Fruit fly (Drosophila melanogaster) whole organism, embryonic: ENCODE results near the gene Gpdh1.

Experiments
- Antp ChIP-seq: fragments of 200-800 bp; sonication (Bioruptor generic); optimal IDR thresholded peaks from 3 replicates; lab custom pipeline; 2016; ENCODE audit warnings: missing biosample characterization, missing genetic modification characterization
- Bgb ChIP-seq: fragments of 200-800 bp; sonication (Bioruptor generic); IDR thresholded peaks from 2 replicates; pipeline ENCODE4 v1.3.6; 2022; ENCODE audit warnings: missing biosample characterization, missing genetic modification characterization; ENCODE audit not compliant: partially characterized antibody
- CG10321 ChIP-seq: fragments of 200-800 bp; sonication (Bioruptor generic); IDR thresholded peaks from 2 replicates; pipeline ENCODE4 v1.3.6; 2022; ENCODE audit warnings: missing biosample characterization, missing genetic modification characterization
- CG14965 ChIP-seq: fragments of 200-800 bp; sonication (Bioruptor generic); optimal IDR thresholded peaks from 2 replicates; lab custom pipeline; 2016; ENCODE audit warnings: missing biosample characterization, missing genetic modification characterization, borderline replicate concordance
- CG15479 ChIP-seq: fragments of 200-800 bp; sonication (Bioruptor generic); optimal IDR thresholded peaks from 3 replicates; lab custom pipeline; 2019; ENCODE audit warnings: missing biosample characterization, mild to moderate bottlenecking, missing genetic modification characterization, moderate library complexity
- CG1792 ChIP-seq: fragments of 200-800 bp; sonication (Bioruptor generic); optimal IDR thresholded peaks from 2 replicates; lab custom pipeline; 2016; ENCODE audit warnings: missing biosample characterization, missing genetic modification characterization
- CG18011 ChIP-seq: fragments of 200-800 bp; sonication (Bioruptor generic); optimal IDR thresholded peaks from 2 replicates; lab custom pipeline; 2017; ENCODE audit warnings: missing biosample characterization, missing genetic modification characterization, mild to moderate bottlenecking, moderate library complexity, missing genotype
- CG1832 ChIP-seq: fragments of 200-800 bp; sonication (Bioruptor generic); optimal IDR thresholded peaks from 2 replicates; lab custom pipeline; 2017; ENCODE audit warnings: missing biosample characterization, mild to moderate bottlenecking, missing genetic modification characterization, inconsistent platforms
- CG18599 ChIP-seq: fragments of 200-800 bp; sonication (Bioruptor generic); optimal IDR thresholded peaks from 3 replicates; lab custom pipeline; 2017; ENCODE audit warnings: missing biosample characterization, missing genetic modification characterization, mild to moderate bottlenecking, moderate library complexity, missing genetic modification reagents
- CG8089 ChIP-seq: fragments of 200-800 bp; sonication (Bioruptor generic); optimal IDR thresholded peaks from 3 replicates; lab custom pipeline; 2016; ENCODE audit warnings: missing biosample characterization, missing genetic modification characterization
- CG8944 ChIP-seq: fragments of 200-800 bp; sonication (Bioruptor generic); optimal IDR thresholded peaks from 3 replicates; lab custom pipeline; 2016; ENCODE audit warnings: missing biosample characterization, missing genetic modification characterization
- Deaf1 ChIP-seq: fragments of 200-800 bp; optimal IDR thresholded peaks from 3 replicates; lab custom pipeline; 2019; ENCODE audit warnings: missing biosample characterization, mild to moderate bottlenecking, missing genetic modification characterization, moderate library complexity
- Doc3 ChIP-seq: fragments of 200-800 bp; sonication (Bioruptor generic); IDR thresholded peaks from 3 replicates; pipeline ENCODE4 v1.3.6; 2022; ENCODE audit warnings: missing biosample characterization, missing genetic modification characterization; ENCODE audit not compliant: partially characterized antibody
- Ets65A ChIP-seq: fragments of 200-800 bp; sonication (Bioruptor generic); peaks from one replicate; lab custom pipeline; 2016; ENCODE audit warnings: missing biosample characterization, missing genetic modification characterization
- Ets97D ChIP-seq: fragments of 200-800 bp; sonication (Bioruptor generic); optimal IDR thresholded peaks from 3 replicates; lab custom pipeline; 2016; ENCODE audit warnings: missing biosample characterization, missing genetic modification characterization
- HLH3B ChIP-seq: fragments of 200-800 bp; sonication (Bioruptor generic); IDR thresholded peaks from 2 replicates; pipeline ENCODE4 v1.3.6; 2022; ENCODE audit warnings: missing biosample characterization, missing genetic modification characterization
- NK7.1 ChIP-seq: fragments of 200-800 bp; sonication (Bioruptor generic); optimal IDR thresholded peaks from 3 replicates; lab custom pipeline; 2016; ENCODE audit warnings: missing biosample characterization, missing genetic modification characterization
- Nf-YA ChIP-seq: fragments of 200-800 bp; sonication (Bioruptor generic); IDR thresholded peaks from 2 replicates; pipeline ENCODE4 v1.3.6; 2022; ENCODE audit warnings: missing biosample characterization, missing genetic modification characterization
- Nf-YB ChIP-seq: fragments of 200-800 bp; sonication (Bioruptor generic); optimal IDR thresholded peaks from 3 replicates; lab custom pipeline; 2019; ENCODE audit warnings: missing biosample characterization, mild to moderate bottlenecking, missing genetic modification characterization, moderate library complexity
- Nf-YC ChIP-seq: fragments of 200-800 bp; optimal IDR thresholded peaks from 3 replicates; lab custom pipeline; 2019; ENCODE audit warnings: missing biosample characterization, mild to moderate bottlenecking, missing genetic modification characterization, moderate library complexity
- Sry-β ChIP-seq: fragments of 200-800 bp; sonication (Bioruptor generic); optimal IDR thresholded peaks from 2 replicates; lab custom pipeline; 2018; ENCODE audit warnings: missing biosample characterization, mild to moderate bottlenecking, missing genetic modification characterization, moderate library complexity
- Trl ChIP-seq, 3 experiments: fragments of >200 bp in 2 of 3; fragments of 200-800 bp in 1 of 3; sonication (Bioruptor generic) in 1 of 3; optimal IDR thresholded peaks; 2 replicates in 1 of 3; 3 replicates in 2 of 3; lab custom pipeline; 2016 to 2017; ENCODE audit warnings: missing biosample characterization in 1 of 3, missing genetic modification characterization in 1 of 3
- abd-A ChIP-seq: fragments of 200-800 bp; sonication (Bioruptor generic); optimal IDR thresholded peaks from 3 replicates; lab custom pipeline; 2019; ENCODE audit warnings: missing biosample characterization, mild to moderate bottlenecking, missing genetic modification characterization, moderate library complexity
- aop ChIP-seq: fragments of 200-800 bp; sonication (Bioruptor generic); IDR thresholded peaks from 2 replicates; pipeline ENCODE4 v1.3.6; 2022; ENCODE audit warnings: missing biosample characterization, missing genetic modification characterization
- cg ChIP-seq: fragments of 200-800 bp; sonication (Bioruptor generic); optimal IDR thresholded peaks from 3 replicates; lab custom pipeline; 2019; ENCODE audit warnings: missing biosample characterization, mild to moderate bottlenecking, missing genetic modification characterization, moderate library complexity
- chinmo ChIP-seq: fragments of 200-800 bp; sonication (Bioruptor generic); IDR thresholded peaks from 4 replicates; pipeline ENCODE4 v1.3.6; 2022; ENCODE audit warnings: missing biosample characterization, missing genetic modification characterization; ENCODE audit not compliant: partially characterized antibody
- crol ChIP-seq: fragments of 200-800 bp; sonication (Bioruptor generic); IDR thresholded peaks from 2 replicates; pipeline ENCODE4 v1.3.6; 2022; ENCODE audit warnings: missing biosample characterization, missing genetic modification characterization
- ewg ChIP-seq: fragments of 200-800 bp; sonication (Bioruptor generic); optimal IDR thresholded peaks from 3 replicates; lab custom pipeline; 2017; ENCODE audit warnings: mild to moderate bottlenecking, missing biosample characterization, missing genetic modification reagents, missing genetic modification characterization
- maf-S ChIP-seq: fragments of 200-800 bp; sonication (Bioruptor generic); optimal IDR thresholded peaks from 2 replicates; lab custom pipeline; 2016; ENCODE audit warnings: missing biosample characterization, missing genetic modification characterization
- mirr ChIP-seq: fragments of 200-800 bp; sonication (Bioruptor generic); optimal IDR thresholded peaks from 3 replicates; lab custom pipeline; 2018; ENCODE audit warnings: missing biosample characterization, mild to moderate bottlenecking, missing genetic modification characterization
- pzg ChIP-seq: fragments of 200-800 bp; sonication (Bioruptor generic); optimal IDR thresholded peaks from 3 replicates; lab custom pipeline; 2018; ENCODE audit warnings: missing biosample characterization, mild to moderate bottlenecking, missing genetic modification characterization, moderate library complexity
- salm ChIP-seq: fragments of 200-800 bp; sonication (Bioruptor generic); optimal IDR thresholded peaks from 2 replicates; lab custom pipeline; 2018; ENCODE audit warnings: missing biosample characterization, mild to moderate bottlenecking, missing genetic modification characterization
- sc ChIP-seq, 3 experiments: fragments of >200 bp in 2 of 3; fragments of 200-800 bp in 1 of 3; sonication (Bioruptor generic) in 1 of 3; optimal IDR thresholded peaks; 2 replicates in 2 of 3; 3 replicates in 1 of 3; lab custom pipeline; 2017; ENCODE audit warnings: mild to moderate bottlenecking in 1 of 3, missing biosample characterization in 1 of 3, missing genetic modification characterization in 1 of 3, missing genetic modification reagents in 1 of 3
- seq ChIP-seq: fragments of 200-800 bp; sonication (Bioruptor generic); IDR thresholded peaks from 2 replicates; pipeline ENCODE4 v1.3.6; 2022; ENCODE audit warnings: missing biosample characterization, missing genetic modification characterization
- so ChIP-seq: fragments of 200-800 bp; sonication (Bioruptor generic); IDR thresholded peaks from 3 replicates; pipeline ENCODE4 v1.3.6; 2022; ENCODE audit warnings: missing biosample characterization, missing genetic modification characterization
- tll ChIP-seq, 2 experiments: fragments of 200-800 bp in 1 of 2; fragments of >200 bp in 1 of 2; sonication (Bioruptor generic) in 1 of 2; optimal IDR thresholded peaks; 2 replicates each; lab custom pipeline; 2017 to 2019; ENCODE audit warnings: missing biosample characterization in 2 of 2, missing genetic modification characterization in 2 of 2, mild to moderate bottlenecking in 1 of 2, moderate library complexity in 1 of 2
- usp ChIP-seq: fragments of >200 bp; optimal IDR thresholded peaks from 2 replicates; lab custom pipeline; 2017; ENCODE audit warnings: missing biosample characterization, missing genetic modification characterization

Gpdh1 gene

dm6 chr2L:5923603-5924138, 19.8 kb upstream of the Gpdh1 start, which contains the start of gene CG9016 (continued):
- TF ChIP-seq sc (optimal IDR thresholded peaks at IDR 0.05; lab: Kevin White, UChicago) = no peak
- TF ChIP-seq sc (GFP tag; optimal IDR thresholded peaks at IDR 0.05; lab: Kevin White, UChicago) = no peak
- no peak for TF ChIP-seq CG18599
- TF ChIP-seq so (GFP tag; lab: Robert Waterston, UW) = 0 out of 3 replicates have a peak, but pooled peaks have one; percentile 17
- 0 out of 4 replicates have a peak, but pooled peaks have one; percentile 75 for TF ChIP-seq chinmo (GFP tag; lab: Robert Waterston, UW)
- no peak for TF ChIP-seq aop
- TF ChIP-seq Doc3 (GFP tag; lab: Robert Waterston, UW) = no peak
- TF ChIP-seq HLH3B (GFP tag; lab: Robert Waterston, UW) = no peak
- TF ChIP-seq CG14965 (GFP tag; lab: Kevin White, UChicago) = no peak
- TF ChIP-seq maf-S (GFP tag; lab: Kevin White, UChicago) = no peak
- TF ChIP-seq salm = no peak
- no peak for TF ChIP-seq usp (GFP tag; lab: Kevin White, UChicago)
- no peak for TF ChIP-seq CG18011 (GFP tag; lab: Kevin White, UChicago)
- no peak for TF ChIP-seq pzg (GFP tag; lab: Kevin White, UChicago)
- TF ChIP-seq CG1792 (GFP tag; lab: Kevin White, UChicago) = no peak
- TF ChIP-seq CG15479 (GFP tag; lab: Kevin White, UChicago) = no peak
- no peak for TF ChIP-seq Antp (GFP tag; lab: Kevin White, UChicago)
- TF ChIP-seq abd-A (tag; lab: Kevin White, UChicago) = no peak
- TF ChIP-seq CG8089 = no peak
- TF ChIP-seq CG1832 = peak; percentile 66
- peak; percentile 94 for TF ChIP-seq Nf-YB
- TF ChIP-seq tll (GFP tag; optimal IDR thresholded peaks at IDR 0.05; lab: Kevin White, UChicago) = peak in 1 of 2 experiments; percentile 15
- peak; percentile 19; the same call in 1 of the 2 replicates for TF ChIP-seq Bgb (GFP tag; lab: Robert Waterston, UW)
- no peak for TF ChIP-seq mirr
- TF ChIP-seq Nf-YC (tag; lab: Kevin White, UChicago) = peak; percentile 97

- no peak for TF ChIP-seq NK7.1 (GFP tag; lab: Kevin White, UChicago)
- TF ChIP-seq Trl (optimal IDR thresholded peaks at IDR 0.05; lab: Kevin White, UChicago) = peak; percentile 32 to 36
- TF ChIP-seq Trl (GFP tag; optimal IDR thresholded peaks at IDR 0.05; lab: Kevin White, UChicago) = no peak
- peak; percentile 82 for TF ChIP-seq cg (GFP tag; lab: Kevin White, UChicago)
- peak; percentile 62 for TF ChIP-seq crol
- peak; percentile 78; the same call in 1 of the 2 replicates for TF ChIP-seq seq (GFP tag; lab: Robert Waterston, UW)
- TF ChIP-seq Nf-YA = peak; percentile 53
- no peak for TF ChIP-seq CG8944
- TF ChIP-seq Ets97D (GFP tag; lab: Kevin White, UChicago) = no peak
- TF ChIP-seq ewg (GFP tag; lab: Kevin White, UChicago) = peak; percentile 8
- peak; percentile 74 for TF ChIP-seq Deaf1 (tag; lab: Kevin White, UChicago)
- TF ChIP-seq CG10321 (GFP tag; lab: Robert Waterston, UW) = 0 out of 2 replicates have a peak, but pooled peaks have one; percentile 19
- TF ChIP-seq Nf-YB = peak; percentile 96
- TF ChIP-seq Ets65A = peak; percentile 19
- TF ChIP-seq Nf-YC (tag; lab: Kevin White, UChicago) = peak; percentile 97
- TF ChIP-seq Sry-β (GFP tag; lab: Kevin White, UChicago) = no peak
Observed at dm6 chr2L:5925164-5925563, 18.3 kb upstream of the Gpdh1 start.
